Worm (Caenorhabditis elegans) whole organism, L4 larva: ENCODE results near the gene F46H5.11.
A peak's percentile ranks its signal among the peaks of the same experiment; 100 is the strongest.

Experiments used
- F49E8.2 ChIP-seq: sonication (generic microtip); optimal IDR thresholded peaks from 2 replicates; lab custom pipeline; 2016; ENCODE audit warnings: missing compliant biosample characterization, mild to moderate bottlenecking, missing genetic modification characterization, borderline replicate concordance
- R02D3.7 ChIP-seq: fragments of 150-350 bp; sonication (generic microtip); optimal IDR thresholded peaks from 3 replicates; lab custom pipeline; 2014; ENCODE audit warnings: missing biosample characterization, missing genetic modification characterization
- ZK546.5 ChIP-seq, 2 experiments: sonication (generic microtip); optimal IDR thresholded peaks; 2 replicates each; lab custom pipeline; 2017; ENCODE audit warnings: missing biosample characterization in 2 of 2, missing genetic modification characterization in 2 of 2
- aha-1 ChIP-seq: fragments of 150-350 bp; peaks from one replicate; lab custom pipeline; 2014; ENCODE audit warnings: missing biosample characterization, missing genetic modification characterization
- aly-2 ChIP-seq: sonication (generic microtip); optimal IDR thresholded peaks from 2 replicates; lab custom pipeline; 2018; ENCODE audit warnings: missing biosample characterization, missing genetic modification characterization
- arid-1 ChIP-seq: fragments of 200-800 bp; sonication (Bioruptor generic); conservative IDR thresholded peaks from 2 replicates; pipeline ENCODE4 v1.3.6; 2022; ENCODE audit warnings: missing genetic modification reagents, missing genetic modification characterization, missing compliant biosample characterization
- ceh-20 ChIP-seq: fragments of 200-800 bp; sonication (Bioruptor generic); IDR thresholded peaks from 2 replicates; pipeline ENCODE4 v1.3.6; 2022; ENCODE audit warnings: missing genetic modification reagents, missing genetic modification characterization, missing compliant biosample characterization
- ceh-44 ChIP-seq: fragments of 200-800 bp; sonication (Bioruptor generic); IDR thresholded peaks from 2 replicates; pipeline ENCODE4 v1.3.6; 2022; ENCODE audit warnings: missing genetic modification reagents, missing genetic modification characterization, missing compliant biosample characterization
- ceh-82 ChIP-seq: sonication (generic microtip); optimal IDR thresholded peaks from 2 replicates; lab custom pipeline; 2017; ENCODE audit warnings: missing biosample characterization, missing genetic modification characterization
- ces-1 ChIP-seq: fragments of 150-350 bp; sonication (generic microtip); optimal IDR thresholded peaks from 4 replicates; lab custom pipeline; 2014; ENCODE audit warnings: missing biosample characterization, missing genetic modification reagents, missing genetic modification characterization
- daf-12 ChIP-seq: fragments of 150-350 bp; optimal IDR thresholded peaks from 2 replicates; lab custom pipeline; 2014; ENCODE audit warnings: missing biosample characterization, missing genetic modification reagents, missing genetic modification characterization
- daf-16 ChIP-seq, 3 experiments: sonication (generic microtip); optimal IDR thresholded peaks; 2 replicates each; lab custom pipeline; 2016 to 2017; ENCODE audit warnings: missing genetic modification characterization in 3 of 3, missing genetic modification reagents in 3 of 3, mild to moderate bottlenecking in 2 of 3, missing compliant biosample characterization in 2 of 3, missing biosample characterization in 1 of 3, moderate library complexity in 1 of 3
- daf-19 ChIP-seq: fragments of 200-800 bp; sonication (Bioruptor generic); conservative IDR thresholded peaks from 2 replicates; pipeline ENCODE4 v1.3.6; 2022; ENCODE audit warnings: missing genetic modification characterization, missing compliant biosample characterization
- dmd-6 ChIP-seq: fragments of 200-800 bp; sonication (Bioruptor generic); IDR thresholded peaks from 2 replicates; pipeline ENCODE4 v1.3.6; 2022; ENCODE audit warnings: missing genetic modification reagents, missing genetic modification characterization, missing compliant biosample characterization
- dmd-8 ChIP-seq: fragments of 200-800 bp; sonication (Bioruptor generic); IDR thresholded peaks from 2 replicates; pipeline ENCODE4 v1.3.6; 2022; ENCODE audit warnings: missing genetic modification characterization, missing compliant biosample characterization
- dpl-1 ChIP-seq: fragments of 150-350 bp; optimal IDR thresholded peaks from 2 replicates; lab custom pipeline; 2014; ENCODE audit warnings: missing biosample characterization, missing genetic modification reagents, missing genetic modification characterization
- dve-1 ChIP-seq: sonication (generic microtip); optimal IDR thresholded peaks from 2 replicates; lab custom pipeline; 2017; ENCODE audit warnings: antibody characterized with exemption, mild to moderate bottlenecking, missing genetic modification characterization, missing compliant biosample characterization; ENCODE audit not compliant: insufficient read depth
- egl-27 ChIP-seq: sonication (generic microtip); optimal IDR thresholded peaks from 3 replicates; lab custom pipeline; 2017; ENCODE audit warnings: missing biosample characterization, missing genetic modification reagents, missing genetic modification characterization
- fkh-10 ChIP-seq: fragments of 150-350 bp; optimal IDR thresholded peaks from 2 replicates; lab custom pipeline; 2014; ENCODE audit warnings: missing biosample characterization, missing genetic modification reagents, missing genetic modification characterization
- hlh-11 ChIP-seq: fragments of 200-800 bp; sonication (Bioruptor generic); optimal IDR thresholded peaks from 2 replicates; lab custom pipeline; 2018; ENCODE audit warnings: mild to moderate bottlenecking, missing genetic modification characterization, missing compliant biosample characterization
- hmg-1.1 ChIP-seq: fragments of 200-800 bp; sonication (Bioruptor generic); IDR thresholded peaks from 2 replicates; pipeline ENCODE4 v1.3.6; 2022; ENCODE audit warnings: missing genetic modification reagents, missing genetic modification characterization, missing compliant biosample characterization
- lim-7 ChIP-seq: fragments of 200-800 bp; sonication (Bioruptor generic); IDR thresholded peaks from 2 replicates; pipeline ENCODE4 v1.3.6; 2022; ENCODE audit warnings: missing genetic modification characterization, missing compliant biosample characterization
- lin-29 ChIP-seq: fragments of 200-800 bp; sonication (Bioruptor generic); IDR thresholded peaks from 2 replicates; pipeline ENCODE4 v1.3.6; 2022; ENCODE audit warnings: missing genetic modification reagents, missing genetic modification characterization, missing compliant biosample characterization
- mes-2 ChIP-seq: sonication (generic microtip); optimal IDR thresholded peaks from 2 replicates; lab custom pipeline; 2016; ENCODE audit warnings: missing genotype, mild to moderate bottlenecking, missing genetic modification characterization, missing compliant biosample characterization; ENCODE audit not compliant: poor library complexity, severe bottlenecking
- mxl-2 ChIP-seq: fragments of 200-800 bp; sonication (Bioruptor generic); conservative IDR thresholded peaks from 2 replicates; pipeline ENCODE4 v1.3.6; 2022; ENCODE audit warnings: missing genetic modification reagents, missing genetic modification characterization, missing compliant biosample characterization
- mxl-3 ChIP-seq: fragments of 200-800 bp; sonication (Bioruptor generic); optimal IDR thresholded peaks from 2 replicates; lab custom pipeline; 2018; ENCODE audit warnings: mild to moderate bottlenecking, missing genetic modification characterization, missing compliant biosample characterization
- nhr-10 ChIP-seq: fragments of 150-350 bp; optimal IDR thresholded peaks from 2 replicates; lab custom pipeline; 2014; ENCODE audit warnings: missing biosample characterization, missing genetic modification characterization
- nhr-25 ChIP-seq: sonication (generic microtip); optimal IDR thresholded peaks from 2 replicates; lab custom pipeline; 2017; ENCODE audit warnings: missing genetic modification characterization, mild to moderate bottlenecking, missing compliant biosample characterization, antibody characterized with exemption, moderate library complexity, borderline replicate concordance; ENCODE audit not compliant: insufficient read depth
- nhr-28 ChIP-seq: fragments of 150-350 bp; optimal IDR thresholded peaks from 2 replicates; lab custom pipeline; 2014; ENCODE audit warnings: missing biosample characterization, missing genetic modification characterization
- nhr-77 ChIP-seq: fragments of 150-350 bp; optimal IDR thresholded peaks from 2 replicates; lab custom pipeline; 2014; ENCODE audit warnings: missing biosample characterization, missing genetic modification characterization
- php-3 ChIP-seq: fragments of 200-800 bp; sonication (Bioruptor generic); IDR thresholded peaks from 2 replicates; pipeline ENCODE4 v1.3.6; 2022; ENCODE audit warnings: missing genetic modification reagents, missing genetic modification characterization, missing compliant biosample characterization
- pqm-1 ChIP-seq: sonication (generic microtip); optimal IDR thresholded peaks from 2 replicates; lab custom pipeline; 2017; ENCODE audit warnings: missing biosample characterization, missing genetic modification characterization
- sdz-12 ChIP-seq: fragments of 200-800 bp; sonication (Bioruptor generic); optimal IDR thresholded peaks from 2 replicates; lab custom pipeline; 2018; ENCODE audit warnings: mild to moderate bottlenecking, missing genetic modification characterization, missing compliant biosample characterization
- set-16 ChIP-seq: fragments of 200-800 bp; sonication (Bioruptor generic); IDR thresholded peaks from 2 replicates; pipeline ENCODE4 v1.3.6; 2022; ENCODE audit warnings: missing genetic modification reagents, missing genetic modification characterization, missing compliant biosample characterization
- tra-1 ChIP-seq: fragments of 200-800 bp; sonication (Bioruptor generic); IDR thresholded peaks from 2 replicates; pipeline ENCODE4 v1.3.6; 2022; ENCODE audit warnings: missing genetic modification reagents, missing genetic modification characterization, missing compliant biosample characterization
- unc-39 ChIP-seq: sonication (generic microtip); optimal IDR thresholded peaks from 2 replicates; lab custom pipeline; 2017; ENCODE audit warnings: missing biosample characterization, missing genetic modification characterization
- unc-62 ChIP-seq, 3 experiments: fragments of 150-350 bp in 1 of 3; sonication (generic microtip); optimal IDR thresholded peaks in 2 of 3; peaks in 1 of 3; 1 replicate in 1 of 3; 2 replicates in 2 of 3; lab custom pipeline; 2014 to 2017; ENCODE audit warnings: missing biosample characterization in 3 of 3, missing genetic modification characterization in 3 of 3, missing genetic modification reagents in 3 of 3, missing genotype in 1 of 3
- zag-1 ChIP-seq: fragments of 150-350 bp; optimal IDR thresholded peaks from 2 replicates; lab custom pipeline; 2014; ENCODE audit warnings: missing biosample characterization, missing genetic modification characterization
- zfp-2 ChIP-seq: sonication (generic microtip); optimal IDR thresholded peaks from 2 replicates; lab custom pipeline; 2016; ENCODE audit warnings: mild to moderate bottlenecking, missing genetic modification characterization, missing compliant biosample characterization
- zip-11 ChIP-seq: fragments of 200-800 bp; sonication (Bioruptor generic); IDR thresholded peaks from 2 replicates; pipeline ENCODE4 v1.3.6; 2022; ENCODE audit warnings: missing genetic modification characterization, missing compliant biosample characterization

Gene F46H5.11

DNA sequence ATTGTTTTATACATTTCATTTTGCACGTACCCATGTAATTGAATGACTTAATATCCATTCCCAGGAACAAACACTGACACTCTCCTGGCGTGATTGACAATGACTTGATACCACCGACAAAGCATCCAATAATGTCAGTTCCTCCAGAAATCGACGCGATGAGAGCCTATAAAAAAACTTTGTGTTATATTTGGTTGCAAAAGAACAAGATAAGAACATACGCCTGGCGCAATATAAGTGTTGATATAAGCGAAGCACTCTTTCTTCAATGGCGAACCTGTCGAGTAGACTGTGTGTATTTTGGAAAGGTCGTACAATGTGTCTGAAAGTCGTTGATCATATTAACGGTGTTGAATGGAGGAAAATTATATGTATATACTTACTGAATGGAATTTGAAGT is 31.2 kb upstream of the F46H5.11 start:
- TF ChIP-seq mxl-2 (GFP tag; lab: Robert Waterston, UW) (no peak), nhr-77 (tag; lab: Kevin White, UChicago) (no peak), ceh-20 (GFP tag; lab: Robert Waterston, UW) (no peak), ZK546.5 (tag; optimal IDR thresholded peaks at IDR 0.05; lab: Kevin White, UChicago) (no peak), dmd-6 (GFP tag; lab: Robert Waterston, UW) (peak; percentile 54; the same call in 1 of the 2 replicates), set-16 (no peak), tra-1 (GFP tag; lab: Robert Waterston, UW) (0 out of 2 replicates have a peak, but pooled peaks have one; percentile 7), unc-62 (GFP tag; optimal IDR thresholded peaks at IDR 0.05 in 1 of 2; lab: Kevin White, UChicago) (peak in 1 of 2 experiments; percentile 3), unc-62 (tag; optimal IDR thresholded peaks at IDR 0.05; lab: Kevin White, UChicago) (no peak), daf-12 (no peak), dpl-1 (GFP tag; lab: Kevin White, UChicago) (no peak), aly-2 (tag; lab: Kevin White, UChicago) (no peak), arid-1 (GFP tag; lab: Robert Waterston, UW) (no peak), pqm-1 (tag; lab: Kevin White, UChicago) (peak; percentile 48), dve-1 (tag; lab: Kevin White, UChicago) (peak; percentile 65), aha-1 (tag; lab: Kevin White, UChicago) (no peak), lim-7 (no peak), unc-39 (tag; lab: Kevin White, UChicago) (no peak), ces-1 (GFP tag; lab: Kevin White, UChicago) (no peak), daf-16 (GFP tag; optimal IDR thresholded peaks at IDR 0.05; lab: Kevin White, UChicago) (no peak), daf-16 (tag; optimal IDR thresholded peaks at IDR 0.05; lab: Kevin White, UChicago) (peak; percentile 46), daf-19 (GFP tag; lab: Robert Waterston, UW) (no peak), php-3 (GFP tag; lab: Robert Waterston, UW) (peak; percentile 47; the same call in 1 of the 2 replicates), sdz-12 (GFP tag; lab: Kevin White, UChicago) (no peak), nhr-10 (tag; lab: Kevin White, UChicago) (no peak), nhr-25 (no peak), mxl-3 (no peak), ceh-44 (GFP tag; lab: Robert Waterston, UW) (no peak), hmg-1.1 (GFP tag; lab: Robert Waterston, UW) (no peak), mes-2 (tag; lab: Kevin White, UChicago) (no peak), fkh-10 (GFP tag; lab: Kevin White, UChicago) (no peak), R02D3.7 (tag; lab: Kevin White, UChicago) (no peak), zag-1 (no peak), zip-11 (GFP tag; lab: Robert Waterston, UW) (no peak), lin-29 (GFP tag; lab: Robert Waterston, UW) (no peak), dmd-8 (GFP tag; lab: Robert Waterston, UW) (no peak), egl-27 (no peak), hlh-11 (tag; lab: Kevin White, UChicago) (peak; percentile 34)
- TF ChIP-seq, all 104 proteins: peak for 8

DNA sequence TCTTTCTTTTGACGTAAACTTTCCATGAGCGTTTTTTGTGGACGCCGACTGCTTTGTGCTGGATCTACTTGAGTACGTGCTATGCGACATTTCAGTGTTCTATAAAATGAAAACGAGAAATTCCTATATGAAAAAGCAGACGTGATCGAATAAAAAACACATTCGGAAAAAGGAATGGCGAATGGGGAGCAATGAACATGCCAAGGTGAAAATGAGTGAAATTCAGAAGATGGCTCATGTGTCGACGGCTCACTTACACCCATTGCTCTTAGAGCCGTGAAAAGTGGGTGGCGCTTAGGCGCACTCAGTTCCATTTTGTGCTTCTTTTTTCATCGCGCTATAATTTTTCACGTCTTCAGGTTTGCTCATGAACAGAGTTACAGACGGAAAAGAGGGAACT is 26.8 kb upstream of the F46H5.11 start, which contains the start of gene K03A1.4:
K03A1.4 (minus strand) TSS at position 101 of the 400 bp plus-strand sequence.
- TF ChIP-seq daf-12 (no peak), F49E8.2 (no peak), ceh-82 (no peak), unc-62 (GFP tag; optimal IDR thresholded peaks at IDR 0.05 in 1 of 2; lab: Kevin White, UChicago) (peak in 1 of 2 experiments; percentile 53), unc-62 (tag; optimal IDR thresholded peaks at IDR 0.05; lab: Kevin White, UChicago) (no peak), nhr-28 (tag; lab: Kevin White, UChicago) (no peak), zfp-2 (no peak)
- TF ChIP-seq, all 104 proteins: peak for 1
